Worm (Caenorhabditis elegans) whole organism, L3 larva: Measurements from ENCODE around the gene syd-9.
A peak's percentile ranks its signal among the peaks of the same experiment; 100 is the strongest.

Experiments used
- R02D3.7 ChIP-seq: fragments of 150-350 bp; optimal IDR thresholded peaks from 2 replicates; lab custom pipeline; 2014; ENCODE audit warnings: missing biosample characterization, missing genetic modification characterization
- ZK546.5 ChIP-seq: sonication (generic microtip); optimal IDR thresholded peaks from 2 replicates; lab custom pipeline; 2017; ENCODE audit warnings: missing biosample characterization, missing genetic modification characterization
- aly-2 ChIP-seq: fragments of 150-350 bp; optimal IDR thresholded peaks from 2 replicates; lab custom pipeline; 2014; ENCODE audit warnings: missing biosample characterization, missing genetic modification characterization
- ama-1 ChIP-seq: fragments of 150-350 bp; optimal IDR thresholded peaks from 2 replicates; lab custom pipeline; 2018
- ceh-16 ChIP-seq: sonication (generic microtip); optimal IDR thresholded peaks from 2 replicates; lab custom pipeline; 2017; ENCODE audit warnings: missing biosample characterization, missing genetic modification characterization
- ceh-28 ChIP-seq: fragments of 150-350 bp; optimal IDR thresholded peaks from 2 replicates; lab custom pipeline; 2014; ENCODE audit warnings: missing biosample characterization, missing genetic modification reagents, missing genetic modification characterization
- ceh-82 ChIP-seq: fragments of 150-350 bp; optimal IDR thresholded peaks from 2 replicates; lab custom pipeline; 2014; ENCODE audit warnings: missing biosample characterization, missing genetic modification characterization
- ceh-9 ChIP-seq: sonication (generic microtip); optimal IDR thresholded peaks from 2 replicates; lab custom pipeline; 2018; ENCODE audit warnings: missing biosample characterization, missing genetic modification characterization
- daf-12 ChIP-seq: fragments of 150-350 bp; optimal IDR thresholded peaks from 2 replicates; lab custom pipeline; 2014; ENCODE audit warnings: missing biosample characterization, missing genetic modification reagents, missing genetic modification characterization
- egl-27 ChIP-seq: sonication (generic microtip); optimal IDR thresholded peaks from 4 replicates; lab custom pipeline; 2017; ENCODE audit warnings: missing biosample characterization, missing genetic modification reagents, missing genetic modification characterization
- egl-5 ChIP-seq: fragments of 150-350 bp; optimal IDR thresholded peaks from 2 replicates; lab custom pipeline; 2017; ENCODE audit warnings: missing biosample characterization, missing genetic modification reagents, missing genetic modification characterization, inconsistent platforms
- elt-1 ChIP-seq: fragments of 150-350 bp; optimal IDR thresholded peaks from 2 replicates; lab custom pipeline; 2014; ENCODE audit warnings: missing biosample characterization, missing genetic modification characterization
- elt-2 ChIP-seq: sonication (generic microtip); optimal IDR thresholded peaks from 2 replicates; lab custom pipeline; 2016; ENCODE audit warnings: missing genetic modification reagents, mild to moderate bottlenecking, missing genetic modification characterization, missing compliant biosample characterization
- elt-3 ChIP-seq, 3 experiments: fragments of 150-350 bp in 1 of 3; sonication (generic microtip) in 2 of 3; optimal IDR thresholded peaks; 2 replicates in 2 of 3; 4 replicates in 1 of 3; lab custom pipeline; 2014 to 2017; ENCODE audit warnings: missing biosample characterization in 3 of 3, missing genetic modification characterization in 3 of 3
- eor-1 ChIP-seq, 2 experiments: fragments of 150-350 bp; optimal IDR thresholded peaks; 2 replicates each; lab custom pipeline; 2014 to 2018; ENCODE audit warnings: missing biosample characterization in 2 of 2, missing genetic modification characterization in 2 of 2
- fkh-10 ChIP-seq: sonication (generic microtip); optimal IDR thresholded peaks from 2 replicates; lab custom pipeline; 2017; ENCODE audit warnings: missing biosample characterization, missing genetic modification reagents, missing genetic modification characterization
- fkh-2 ChIP-seq: fragments of 150-350 bp; optimal IDR thresholded peaks from 2 replicates; lab custom pipeline; 2014; ENCODE audit warnings: missing biosample characterization, missing genetic modification reagents, missing genetic modification characterization
- fos-1 ChIP-seq: fragments of 150-350 bp; optimal IDR thresholded peaks from 2 replicates; lab custom pipeline; 2014; ENCODE audit warnings: missing biosample characterization, missing genetic modification characterization
- hmg-11 ChIP-seq: sonication (generic microtip); optimal IDR thresholded peaks from 2 replicates; lab custom pipeline; 2016; ENCODE audit warnings: missing genetic modification characterization, missing compliant biosample characterization
- jun-1 ChIP-seq: fragments of 150-350 bp; optimal IDR thresholded peaks from 2 replicates; lab custom pipeline; 2014; ENCODE audit warnings: missing biosample characterization, missing genetic modification reagents, missing genetic modification characterization
- lin-15B ChIP-seq: fragments of 150-350 bp; optimal IDR thresholded peaks from 2 replicates; lab custom pipeline; 2014; ENCODE audit warnings: missing biosample characterization, missing genetic modification characterization
- lin-39 ChIP-seq: fragments of 150-350 bp; optimal IDR thresholded peaks from 2 replicates; lab custom pipeline; 2018; ENCODE audit warnings: missing biosample characterization, missing genetic modification reagents, missing genetic modification characterization
- lsy-12 ChIP-seq: sonication (generic microtip); optimal IDR thresholded peaks from 2 replicates; lab custom pipeline; 2016; ENCODE audit warnings: mild to moderate bottlenecking, missing genetic modification characterization, missing compliant biosample characterization
- mdl-1 ChIP-seq: fragments of 150-350 bp; optimal IDR thresholded peaks from 2 replicates; lab custom pipeline; 2014; ENCODE audit warnings: missing biosample characterization, missing genetic modification characterization
- mml-1 ChIP-seq: fragments of 150-350 bp; sonication (generic microtip); optimal IDR thresholded peaks from 3 replicates; lab custom pipeline; 2014; ENCODE audit warnings: missing biosample characterization, missing genetic modification characterization
- nfya-1 ChIP-seq: sonication (generic microtip); optimal IDR thresholded peaks from 2 replicates; lab custom pipeline; 2017; ENCODE audit warnings: missing genetic modification characterization, mild to moderate bottlenecking, missing compliant biosample characterization, antibody characterized with exemption, moderate library complexity; ENCODE audit not compliant: insufficient read depth
- nhr-11 ChIP-seq: fragments of 150-350 bp; optimal IDR thresholded peaks from 2 replicates; lab custom pipeline; 2014; ENCODE audit warnings: missing biosample characterization, missing genetic modification characterization
- nhr-12 ChIP-seq: fragments of 150-350 bp; optimal IDR thresholded peaks from 2 replicates; lab custom pipeline; 2014; ENCODE audit warnings: missing biosample characterization, missing genetic modification characterization
- nhr-23 ChIP-seq: fragments of 150-350 bp; optimal IDR thresholded peaks from 2 replicates; lab custom pipeline; 2014; ENCODE audit warnings: missing biosample characterization, missing genetic modification reagents, missing genetic modification characterization
- nhr-237 ChIP-seq: fragments of 150-350 bp; optimal IDR thresholded peaks from 2 replicates; lab custom pipeline; 2014; ENCODE audit warnings: missing biosample characterization, missing genetic modification characterization
- nhr-25 ChIP-seq: sonication (generic microtip); optimal IDR thresholded peaks from 2 replicates; lab custom pipeline; 2017; ENCODE audit warnings: missing biosample characterization, missing genetic modification characterization
- nhr-28 ChIP-seq: fragments of 150-350 bp; optimal IDR thresholded peaks from 2 replicates; lab custom pipeline; 2014; ENCODE audit warnings: missing biosample characterization, missing genetic modification characterization
- nhr-43 ChIP-seq: sonication (generic microtip); optimal IDR thresholded peaks from 2 replicates; lab custom pipeline; 2016; ENCODE audit warnings: mild to moderate bottlenecking, missing genetic modification characterization, missing compliant biosample characterization; ENCODE audit not compliant: poor library complexity, severe bottlenecking
- nhr-67 ChIP-seq: fragments of 150-350 bp; optimal IDR thresholded peaks from 2 replicates; lab custom pipeline; 2014; ENCODE audit warnings: missing biosample characterization, missing genetic modification characterization
- nhr-76 ChIP-seq: fragments of 150-350 bp; sonication (generic microtip); optimal IDR thresholded peaks from 5 replicates; lab custom pipeline; 2014; ENCODE audit warnings: missing biosample characterization, missing genetic modification characterization
- nhr-77 ChIP-seq: fragments of 150-350 bp; optimal IDR thresholded peaks from 2 replicates; lab custom pipeline; 2014; ENCODE audit warnings: missing biosample characterization, missing genetic modification characterization
- pha-4 ChIP-seq: fragments of 150-350 bp; optimal IDR thresholded peaks from 2 replicates; lab custom pipeline; 2014; ENCODE audit warnings: missing biosample characterization, missing genetic modification reagents, missing genetic modification characterization
- pqm-1 ChIP-seq: fragments of 150-350 bp; optimal IDR thresholded peaks from 2 replicates; lab custom pipeline; 2017; ENCODE audit warnings: missing biosample characterization, missing genetic modification characterization, inconsistent platforms
- sea-2 ChIP-seq: fragments of 150-350 bp; sonication (generic microtip); optimal IDR thresholded peaks from 4 replicates; lab custom pipeline; 2014; ENCODE audit warnings: missing biosample characterization, missing genetic modification reagents, missing genetic modification characterization
- skn-1 ChIP-seq: fragments of 150-350 bp; optimal IDR thresholded peaks from 2 replicates; lab custom pipeline; 2014; ENCODE audit warnings: missing biosample characterization, missing genetic modification characterization
- snpc-4 ChIP-seq: fragments of 150-350 bp; optimal IDR thresholded peaks from 2 replicates; lab custom pipeline; 2014; ENCODE audit warnings: missing biosample characterization, missing genetic modification characterization
- tbx-2 ChIP-seq: sonication (generic microtip); optimal IDR thresholded peaks from 2 replicates; lab custom pipeline; 2016; ENCODE audit warnings: mild to moderate bottlenecking, missing genetic modification characterization, missing compliant biosample characterization
- unc-39 ChIP-seq: sonication (generic microtip); optimal IDR thresholded peaks from 4 replicates; lab custom pipeline; 2017; ENCODE audit warnings: missing biosample characterization, missing genetic modification characterization
- unc-62 ChIP-seq: fragments of 150-350 bp; sonication (generic microtip); optimal IDR thresholded peaks from 4 replicates; lab custom pipeline; 2014; ENCODE audit warnings: missing biosample characterization, missing genetic modification reagents, missing genetic modification characterization
- zag-1 ChIP-seq: fragments of 150-350 bp; optimal IDR thresholded peaks from 2 replicates; lab custom pipeline; 2014; ENCODE audit warnings: missing biosample characterization, missing genetic modification characterization
- ztf-11 ChIP-seq: fragments of 150-350 bp; optimal IDR thresholded peaks from 2 replicates; lab custom pipeline; 2014; ENCODE audit warnings: missing biosample characterization, missing genetic modification characterization
- ztf-4 ChIP-seq: fragments of 150-350 bp; optimal IDR thresholded peaks from 2 replicates; lab custom pipeline; 2014; ENCODE audit warnings: missing biosample characterization, missing genetic modification characterization

The syd-9 gene

ce11 chrX:7234723-7235203 is 16.9 kb downstream of the syd-9 start:
- peak; percentile 38 for TF ChIP-seq pha-4 (tag; lab: Kevin White, UChicago)
- TF ChIP-seq nhr-43 (tag; lab: Kevin White, UChicago) = no peak
- no peak for TF ChIP-seq daf-12
- TF ChIP-seq mdl-1 = no peak
- peak; percentile 41 for TF ChIP-seq ama-1 (lab: Kevin White, UChicago)
- peak; percentile 41 for TF ChIP-seq egl-5 (tag; lab: Kevin White, UChicago)
- TF ChIP-seq nhr-76 (tag; lab: Kevin White, UChicago) = no peak
- peak; percentile 92 for TF ChIP-seq fkh-10 (GFP tag; lab: Kevin White, UChicago)
- TF ChIP-seq ceh-9 = no peak
- peak; percentile 53 for TF ChIP-seq lsy-12 (tag; lab: Kevin White, UChicago)
- TF ChIP-seq aly-2 (tag; lab: Kevin White, UChicago) = no peak
- TF ChIP-seq nhr-12 (tag; lab: Kevin White, UChicago) = no peak
- TF ChIP-seq lin-15B (tag; lab: Kevin White, UChicago) = no peak
- TF ChIP-seq nfya-1 (tag; lab: Kevin White, UChicago) = peak; percentile 78
- no peak for TF ChIP-seq nhr-25 (tag; lab: Kevin White, UChicago)
- no peak for TF ChIP-seq ceh-16
- TF ChIP-seq ztf-11 (tag; lab: Kevin White, UChicago) = no peak
- TF ChIP-seq eor-1 (tag; optimal IDR thresholded peaks at IDR 0.05; lab: Kevin White, UChicago) = no peak
- no peak for TF ChIP-seq ztf-4 (tag; lab: Kevin White, UChicago)
- TF ChIP-seq fkh-2 (tag; lab: Kevin White, UChicago) = peak; percentile 44
- no peak for TF ChIP-seq nhr-237 (tag; lab: Kevin White, UChicago)
- no peak for TF ChIP-seq nhr-11 (tag; lab: Kevin White, UChicago)
- no peak for TF ChIP-seq skn-1 (tag; lab: Kevin White, UChicago)
- no peak for TF ChIP-seq mml-1 (tag; lab: Kevin White, UChicago)
- TF ChIP-seq sea-2 (GFP tag; lab: Kevin White, UChicago) = no peak
- TF ChIP-seq zag-1 (tag; lab: Kevin White, UChicago) = peak; percentile 17
- TF ChIP-seq snpc-4 (tag; lab: Kevin White, UChicago) = no peak
- no peak for TF ChIP-seq R02D3.7 (tag; lab: Kevin White, UChicago)
- no peak for TF ChIP-seq ceh-82 (tag; lab: Kevin White, UChicago)
- TF ChIP-seq unc-62 (GFP tag; lab: Kevin White, UChicago) = no peak
- TF ChIP-seq tbx-2 (tag; lab: Kevin White, UChicago) = peak; percentile 33
- no peak for TF ChIP-seq elt-1 (tag; lab: Kevin White, UChicago)
- TF ChIP-seq nhr-67 (tag; lab: Kevin White, UChicago) = no peak
- peak; percentile 58 for TF ChIP-seq lin-39 (tag; lab: Kevin White, UChicago)
- no peak for TF ChIP-seq pqm-1 (tag; lab: Kevin White, UChicago)
- TF ChIP-seq ceh-28 (tag; lab: Kevin White, UChicago) = no peak
- TF ChIP-seq jun-1 (tag; lab: Kevin White, UChicago) = no peak
- TF ChIP-seq elt-2 = peak; percentile 38
- TF ChIP-seq nhr-28 (tag; lab: Kevin White, UChicago) = no peak
- no peak for TF ChIP-seq nhr-23 (tag; lab: Kevin White, UChicago)
- TF ChIP-seq hmg-11 (tag; lab: Kevin White, UChicago) = peak; percentile 55
- TF ChIP-seq elt-3 (tag; optimal IDR thresholded peaks at IDR 0.05; lab: Kevin White, UChicago) = no peak
- TF ChIP-seq nhr-77 = no peak
- TF ChIP-seq ZK546.5 (tag; lab: Kevin White, UChicago) = no peak
- TF ChIP-seq unc-39 = peak; percentile 57
- TF ChIP-seq fos-1 (tag; lab: Kevin White, UChicago) = no peak
- no peak for TF ChIP-seq egl-27 (tag; lab: Kevin White, UChicago)
- TF ChIP-seq, all 47 proteins: peak for 13
